Worm (Caenorhabditis elegans): ENCODE data around the gene F46H5.3.

The F46H5.3 gene

ce11 chrX:7187602-7188001 lies 50.9 kb downstream of the F46H5.3 start, which contains the start of gene C55B6.4:
Gene C55B6.4 (minus strand): TSS chrX:7187702.
- TF ChIP-seq unc-3 (GFP tag; conservative IDR thresholded peaks at IDR 0.05) (no peak), unc-3 (tag; optimal IDR thresholded peaks at IDR 0.05) (no peak), nhr-232 (tag; optimal IDR thresholded peaks at IDR 0.05) (no peak), ceh-48 (tag; optimal IDR thresholded peaks at IDR 0.05) (no peak), ceh-2 (tag; optimal IDR thresholded peaks at IDR 0.05) (no peak), pat-9 (tag; optimal IDR thresholded peaks at IDR 0.05) (no peak), syd-9 (tag; optimal IDR thresholded peaks at IDR 0.05) (no peak), pha-4 (tag; optimal IDR thresholded peaks at IDR 0.05) (no peak), dve-1 (tag; optimal IDR thresholded peaks at IDR 0.05) (no peak), ttx-3 (tag; optimal IDR thresholded peaks at IDR 0.05) (no peak)

- TF ChIP-seq ceh-34 (tag; optimal IDR thresholded peaks at IDR 0.05): peak; percentile 6
- no peak for TF ChIP-seq unc-42 (tag; optimal IDR thresholded peaks at IDR 0.05)
- TF ChIP-seq fax-1 (tag; optimal IDR thresholded peaks at IDR 0.05): no peak
- no peak for TF ChIP-seq ceh-45 (GFP tag; IDR thresholded peaks at IDR 0.05)
- no peak for TF ChIP-seq K02D7.2 (tag; optimal IDR thresholded peaks at IDR 0.05)
- no peak for TF ChIP-seq pat-9 (tag; optimal IDR thresholded peaks at IDR 0.05)
- TF ChIP-seq ceh-9 (tag; optimal IDR thresholded peaks at IDR 0.05): no peak
- no peak for TF ChIP-seq ama-1 (optimal IDR thresholded peaks at IDR 0.05)
- no peak for TF ChIP-seq unc-55 (GFP tag; optimal IDR thresholded peaks at IDR 0.05)
- no peak for TF ChIP-seq ceh-19 (GFP tag; optimal IDR thresholded peaks at IDR 0.05)
- no peak for TF ChIP-seq nhr-11 (tag; optimal IDR thresholded peaks at IDR 0.05)
- no peak for TF ChIP-seq elt-4 (tag; optimal IDR thresholded peaks at IDR 0.05)
- TF ChIP-seq dve-1 (tag; optimal IDR thresholded peaks at IDR 0.05): peak; percentile 30
- TF ChIP-seq K09A11.1 (tag; optimal IDR thresholded peaks at IDR 0.05; ENCODE audit: insufficient read depth): no peak
- no peak for TF ChIP-seq sox-2 (GFP tag; IDR thresholded peaks at IDR 0.05)
- TF ChIP-seq pax-1 (tag; optimal IDR thresholded peaks at IDR 0.05): no peak
- no peak for TF ChIP-seq sox-4 (tag; optimal IDR thresholded peaks at IDR 0.05)
- TF ChIP-seq odd-2 (tag; optimal IDR thresholded peaks at IDR 0.05): no peak
- no peak for TF ChIP-seq eyg-1 (tag; optimal IDR thresholded peaks at IDR 0.05)
- TF ChIP-seq nhr-232 (tag; optimal IDR thresholded peaks at IDR 0.05): no peak
- no peak for TF ChIP-seq lim-6 (tag; optimal IDR thresholded peaks at IDR 0.05)
- no peak for TF ChIP-seq syd-9 (tag; optimal IDR thresholded peaks at IDR 0.05)
- no peak for TF ChIP-seq hlh-6 (tag; optimal IDR thresholded peaks at IDR 0.05)
- peak; percentile 8 for TF ChIP-seq ceh-18 (tag; optimal IDR thresholded peaks at IDR 0.05)
- no peak for TF ChIP-seq ceh-2 (tag; optimal IDR thresholded peaks at IDR 0.05)
- no peak for TF ChIP-seq mec-3 (tag; optimal IDR thresholded peaks at IDR 0.05; ENCODE audit: borderline replicate concordance)
- TF ChIP-seq pqm-1 (tag; optimal IDR thresholded peaks at IDR 0.05): no peak
- TF ChIP-seq tbx-7 (tag; optimal IDR thresholded peaks at IDR 0.05): no peak
- no peak for TF ChIP-seq npax-4 (tag; optimal IDR thresholded peaks at IDR 0.05)
- no peak for TF ChIP-seq F13H6.1 (tag; optimal IDR thresholded peaks at IDR 0.05)
- TF ChIP-seq fkh-10 (GFP tag; optimal IDR thresholded peaks at IDR 0.05): no peak
- no peak for TF ChIP-seq C38D4.7 (GFP tag; optimal IDR thresholded peaks at IDR 0.05)
- no peak for TF ChIP-seq ahr-1 (tag; optimal IDR thresholded peaks at IDR 0.05)
- no peak for TF ChIP-seq T23F11.4 (GFP tag; optimal IDR thresholded peaks at IDR 0.05)
- TF ChIP-seq ceh-30 (tag; optimal IDR thresholded peaks at IDR 0.05): no peak
- TF ChIP-seq pros-1 (tag; optimal IDR thresholded peaks at IDR 0.05): no peak
- TF ChIP-seq che-1 (tag; optimal IDR thresholded peaks at IDR 0.05): no peak
- TF ChIP-seq gmeb-2 (tag; optimal IDR thresholded peaks at IDR 0.05): no peak
- TF ChIP-seq ceh-14 (tag; optimal IDR thresholded peaks at IDR 0.05): no peak
- TF ChIP-seq pag-3 (tag; optimal IDR thresholded peaks at IDR 0.05; ENCODE audit: borderline replicate concordance): no peak
- peak; percentile 26 for TF ChIP-seq nfya-1 (tag; optimal IDR thresholded peaks at IDR 0.05)
- peak; percentile 32 for TF ChIP-seq elt-2 (tag; optimal IDR thresholded peaks at IDR 0.05)
- TF ChIP-seq ceh-31 (tag; optimal IDR thresholded peaks at IDR 0.05): peak; percentile 68
- no peak for TF ChIP-seq unc-3 (GFP tag; conservative IDR thresholded peaks at IDR 0.05)
- TF ChIP-seq unc-3 (tag; optimal IDR thresholded peaks at IDR 0.05): no peak
- TF ChIP-seq sdc-2 (tag; optimal IDR thresholded peaks at IDR 0.05): peak; percentile 98
- no peak for TF ChIP-seq ceh-6 (GFP tag; optimal IDR thresholded peaks at IDR 0.05)
- no peak for TF ChIP-seq hlh-13 (GFP tag; optimal IDR thresholded peaks at IDR 0.05)
These were observed 56.8 kb downstream of the F46H5.3 start for ce11 chrX:7181627-7182026.

All from whole organism, late embryonic.